Worm (Caenorhabditis elegans) whole organism, L4/young adult: ENCODE results near the gene ser-7.

Experiments
- W03F9.2 ChIP-seq: fragments of 150-350 bp; optimal IDR thresholded peaks from 2 replicates; lab custom pipeline; 2014; ENCODE audit warnings: missing biosample characterization, missing genetic modification characterization
- dao-5 ChIP-seq: sonication (generic microtip); optimal IDR thresholded peaks from 2 replicates; lab custom pipeline; 2016; ENCODE audit warnings: missing genotype, missing genetic modification characterization, moderate library complexity, missing compliant biosample characterization
- him-1 ChIP-seq: sonication (generic microtip); optimal IDR thresholded peaks from 2 replicates; lab custom pipeline; 2016; ENCODE audit warnings: missing genotype, missing genetic modification reagents, missing genetic modification characterization, missing compliant biosample characterization

ser-7 gene

ce11 chrX:2696563-2696962, 23.2 kb downstream of the ser-7 start:
- no peak for TF ChIP-seq him-1 (tag; lab: Kevin White, UChicago)
- no peak for TF ChIP-seq W03F9.2 (tag; lab: Kevin White, UChicago)
- no peak for TF ChIP-seq dao-5 (tag; lab: Kevin White, UChicago)

- TF ChIP-seq dao-5 (tag; lab: Kevin White, UChicago), result no peak
- no peak for TF ChIP-seq him-1 (tag; lab: Kevin White, UChicago)
- no peak for TF ChIP-seq W03F9.2 (tag; lab: Kevin White, UChicago)
Observed at ce11 chrX:2697645-2698044, 24.3 kb downstream of the ser-7 start.

- TF ChIP-seq him-1 (tag; lab: Kevin White, UChicago) (no peak), W03F9.2 (tag; lab: Kevin White, UChicago) (no peak), dao-5 (tag; lab: Kevin White, UChicago) (no peak)
Observed at ce11 chrX:2698197-2698800, 24.9 kb downstream of the ser-7 start.

DNA sequence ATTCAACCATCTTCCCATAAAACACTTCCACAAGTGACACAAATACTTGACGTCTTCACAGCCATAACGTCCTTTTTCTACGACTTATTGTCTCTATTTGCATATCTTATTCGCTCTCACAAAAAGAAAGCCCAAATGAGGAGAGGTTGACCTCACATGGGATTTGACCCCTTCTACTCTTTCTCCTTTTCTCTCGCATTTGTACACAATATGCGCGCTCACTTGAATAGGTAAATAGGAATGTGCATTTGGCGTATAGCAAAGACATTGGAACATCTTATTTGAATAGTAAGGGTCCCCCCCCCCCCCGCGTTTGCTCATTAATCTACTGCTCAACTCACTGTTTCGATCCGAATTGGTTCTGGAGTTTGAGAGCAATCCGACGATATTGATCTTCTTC, 27.3 kb downstream of the ser-7 start:
- TF ChIP-seq dao-5 (tag; lab: Kevin White, UChicago), result no peak
- no peak for TF ChIP-seq him-1 (tag; lab: Kevin White, UChicago)
- no peak for TF ChIP-seq W03F9.2 (tag; lab: Kevin White, UChicago)

DNA sequence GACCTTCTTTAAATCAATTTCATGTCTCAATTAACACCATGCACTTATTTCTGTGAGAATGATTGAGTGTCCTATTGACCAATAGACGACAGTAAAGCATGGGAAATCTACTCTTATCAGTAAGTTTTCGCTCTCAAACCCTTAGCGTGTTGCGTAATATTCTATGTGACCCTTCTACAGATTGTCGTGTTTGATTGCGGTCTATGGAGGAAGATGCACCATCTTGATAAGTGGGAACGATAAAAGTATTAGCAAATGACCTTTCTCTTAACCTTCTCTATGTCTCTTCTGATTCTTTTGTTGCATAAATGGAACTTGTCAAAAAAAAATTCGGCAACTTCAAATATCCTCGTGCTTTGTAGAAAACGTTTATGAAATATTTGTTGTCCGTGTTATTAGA, 30.5 kb downstream of the ser-7 start:
- TF ChIP-seq dao-5 (tag; lab: Kevin White, UChicago) (no peak), W03F9.2 (tag; lab: Kevin White, UChicago) (no peak), him-1 (tag; lab: Kevin White, UChicago) (no peak)

ce11 chrX:2704768-2705486, 31.6 kb downstream of the ser-7 start:
- TF ChIP-seq him-1 (tag; lab: Kevin White, UChicago) (no peak), dao-5 (tag; lab: Kevin White, UChicago) (no peak)

DNA sequence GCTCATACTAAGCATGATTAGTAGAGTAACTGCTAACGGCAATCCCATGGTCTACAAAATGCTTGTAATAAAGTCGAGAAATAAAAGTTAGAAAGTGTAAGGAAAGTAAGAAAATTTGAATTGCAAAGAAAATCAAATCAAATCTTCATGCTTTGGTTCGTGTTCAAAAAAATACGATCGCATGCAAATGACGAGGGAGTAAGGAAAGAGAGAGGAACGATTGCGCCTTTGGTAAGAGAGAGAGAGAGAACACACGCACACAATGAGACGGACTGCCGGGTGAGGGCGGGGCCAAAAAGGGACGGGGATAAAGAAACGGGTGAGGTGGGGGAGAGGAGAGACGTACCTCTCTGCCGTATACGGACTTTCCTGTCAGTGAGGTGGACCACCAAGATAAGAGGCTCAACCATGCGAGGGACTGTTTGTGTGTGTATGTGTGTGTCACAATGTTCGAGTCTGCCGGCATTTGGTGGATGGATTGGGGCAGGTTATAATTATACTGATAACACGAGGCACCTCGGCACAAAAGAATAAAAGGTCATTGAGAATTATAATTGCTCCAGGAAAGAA, 32.5 kb downstream of the ser-7 start, which contains the start of gene igcm-3:
igcm-3 (minus strand) TSS at position 51 of the 570 bp plus-strand sequence.
- TF ChIP-seq him-1 (tag; lab: Kevin White, UChicago) (no peak), dao-5 (tag; lab: Kevin White, UChicago) (no peak), W03F9.2 (tag; lab: Kevin White, UChicago) (no peak)

DNA sequence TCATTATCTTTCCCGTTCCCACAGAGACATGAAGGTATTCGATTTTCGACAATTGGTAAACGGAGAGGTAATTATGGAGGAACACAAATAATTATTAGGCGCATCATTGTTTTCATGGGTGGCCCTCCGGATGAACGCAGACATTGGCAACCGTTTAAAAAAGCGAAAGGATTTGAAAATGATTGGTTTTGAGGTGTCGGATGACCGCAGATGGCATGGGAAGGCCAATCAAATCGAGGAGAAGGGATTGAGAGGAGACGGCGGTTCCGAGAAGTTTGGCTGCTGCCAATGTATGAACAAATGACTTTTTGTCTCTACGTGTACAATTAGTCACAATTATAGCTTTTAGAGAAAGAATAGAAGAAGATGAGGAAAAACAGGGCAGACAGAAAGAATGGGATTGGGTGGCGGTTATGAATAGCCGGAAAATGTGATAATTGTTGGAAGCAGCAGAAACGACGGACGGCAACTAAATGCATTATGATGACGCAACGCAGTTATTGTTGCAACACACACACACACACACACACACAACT, 34.2 kb downstream of the ser-7 start:
- TF ChIP-seq him-1 (tag; lab: Kevin White, UChicago), result no peak
- no peak for TF ChIP-seq dao-5 (tag; lab: Kevin White, UChicago)
- TF ChIP-seq W03F9.2 (tag; lab: Kevin White, UChicago), result no peak

ce11 chrX:2709183-2709582, 35.8 kb downstream of the ser-7 start:
- TF ChIP-seq W03F9.2 (tag; lab: Kevin White, UChicago) (no peak), him-1 (tag; lab: Kevin White, UChicago) (no peak), dao-5 (tag; lab: Kevin White, UChicago) (no peak)

ce11 chrX:2712984-2713383, 39.6 kb downstream of the ser-7 start:
- TF ChIP-seq him-1 (tag; lab: Kevin White, UChicago) (no peak), W03F9.2 (tag; lab: Kevin White, UChicago) (no peak), dao-5 (tag; lab: Kevin White, UChicago) (no peak)

DNA sequence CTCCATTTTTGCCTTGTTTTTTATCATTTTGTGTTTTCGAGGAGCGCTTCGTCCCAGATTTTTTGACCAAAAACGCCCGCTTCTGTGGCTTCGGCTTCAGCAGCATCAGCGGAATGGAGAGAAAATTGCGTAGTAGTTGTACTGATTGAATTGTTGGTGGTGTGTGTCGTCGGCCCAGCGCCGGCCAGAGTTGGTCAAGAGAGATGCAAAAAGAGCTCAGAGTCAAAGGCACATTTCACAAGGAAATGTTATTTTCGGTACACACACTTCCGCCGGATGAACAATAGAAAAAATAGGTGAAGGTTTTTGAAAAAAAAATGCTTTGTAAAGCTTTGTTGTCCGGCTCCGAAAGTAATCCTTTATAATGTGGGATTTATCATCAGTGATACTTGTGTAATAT, 54.3 kb downstream of the ser-7 start:
- TF ChIP-seq him-1 (tag; lab: Kevin White, UChicago), result no peak
- no peak for TF ChIP-seq W03F9.2 (tag; lab: Kevin White, UChicago)
- no peak for TF ChIP-seq dao-5 (tag; lab: Kevin White, UChicago)

ce11 chrX:2729857-2730256, 56.5 kb downstream of the ser-7 start:
- TF ChIP-seq him-1 (tag; lab: Kevin White, UChicago), result no peak
- TF ChIP-seq dao-5 (tag; lab: Kevin White, UChicago), result no peak
- no peak for TF ChIP-seq W03F9.2 (tag; lab: Kevin White, UChicago)

ce11 chrX:2731416-2731815, 58.0 kb downstream of the ser-7 start:
- no peak for TF ChIP-seq W03F9.2 (tag; lab: Kevin White, UChicago)
- TF ChIP-seq him-1 (tag; lab: Kevin White, UChicago), result no peak
- no peak for TF ChIP-seq dao-5 (tag; lab: Kevin White, UChicago)
